Fruit fly (Drosophila melanogaster) whole organism, embryonic: Measurements from ENCODE around the gene CG33796.

Source experiments
- CG14014 ChIP-seq: fragments of 200-800 bp; sonication (Bioruptor generic); IDR thresholded peaks from 2 replicates; pipeline ENCODE4 v1.3.6; 2022; ENCODE audit warnings: missing biosample characterization, missing genetic modification characterization
- CG9437 ChIP-seq: fragments of 200-800 bp; sonication (Bioruptor generic); optimal IDR thresholded peaks from 2 replicates; lab custom pipeline; 2018; ENCODE audit warnings: missing biosample characterization, mild to moderate bottlenecking, missing genetic modification characterization
- br ChIP-seq: fragments of >200 bp; optimal IDR thresholded peaks from 2 replicates; lab custom pipeline; 2017
- chinmo ChIP-seq: fragments of 200-800 bp; sonication (Bioruptor generic); IDR thresholded peaks from 4 replicates; pipeline ENCODE4 v1.3.6; 2022; ENCODE audit warnings: missing biosample characterization, missing genetic modification characterization; ENCODE audit not compliant: partially characterized antibody
- en ChIP-seq: fragments of 200-800 bp; sonication (Bioruptor generic); optimal IDR thresholded peaks from 2 replicates; lab custom pipeline; 2016; ENCODE audit warnings: missing biosample characterization, missing genetic modification characterization
- wor ChIP-seq: fragments of 200-800 bp; sonication (Bioruptor generic); IDR thresholded peaks from 2 replicates; pipeline ENCODE4 v1.3.6; 2022; ENCODE audit warnings: missing biosample characterization, missing genetic modification characterization

DNA sequence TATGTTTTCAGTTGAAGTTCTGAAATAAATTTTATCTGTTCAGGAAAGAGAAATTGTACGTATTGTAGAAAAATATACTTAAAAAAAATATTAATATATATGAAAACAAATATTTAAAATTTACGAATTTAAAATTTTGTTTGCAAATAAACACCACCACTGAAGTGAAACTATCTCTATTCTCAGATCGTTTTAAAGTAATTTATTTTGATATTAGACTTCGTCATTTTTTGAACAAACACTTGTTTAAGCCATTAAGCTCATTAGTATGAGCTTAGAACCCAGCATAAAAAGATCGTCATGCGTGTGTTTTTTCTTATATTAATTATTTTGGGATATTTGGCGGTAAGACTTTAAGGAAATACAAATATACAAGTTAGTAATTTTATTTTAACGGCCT is 29.0 kb upstream of the CG33796 start, which contains the start of gene CG33688:
- TF ChIP-seq CG14014, result no peak
- TF ChIP-seq chinmo (GFP tag; lab: Robert Waterston, UW), result no peak
- no peak for TF ChIP-seq wor (GFP tag; lab: Robert Waterston, UW)
- no peak for TF ChIP-seq CG9437 (GFP tag; lab: Kevin White, UChicago)
- no peak for TF ChIP-seq en (GFP tag; lab: Kevin White, UChicago)
- TF ChIP-seq br (lab: Kevin White, UChicago), result no peak
